Worm (Caenorhabditis elegans) whole organism, mixed stage, embryonic: Measurements from ENCODE around the gene tni-1.

Source experiments
- M03D4.4 ChIP-seq: sonication (generic microtip); optimal IDR thresholded peaks from 2 replicates; lab custom pipeline; 2017; ENCODE audit warnings: mild to moderate bottlenecking, missing genetic modification characterization, missing compliant biosample characterization
- ceh-83 ChIP-seq: fragments of 200-800 bp; sonication (Bioruptor generic); optimal IDR thresholded peaks from 2 replicates; lab custom pipeline; 2018; ENCODE audit warnings: mild to moderate bottlenecking, missing genetic modification characterization, missing compliant biosample characterization
- elt-3 ChIP-seq: fragments of 150-350 bp; optimal IDR thresholded peaks from 2 replicates; lab custom pipeline; 2014; ENCODE audit warnings: missing biosample characterization, missing genetic modification characterization
- flh-1 ChIP-seq: fragments of 200-800 bp; sonication (Bioruptor generic); optimal IDR thresholded peaks from 2 replicates; lab custom pipeline; 2018; ENCODE audit warnings: mild to moderate bottlenecking, missing genetic modification characterization, moderate library complexity, missing compliant biosample characterization
- hlh-1 ChIP-seq: fragments of 150-350 bp; optimal IDR thresholded peaks from 2 replicates; lab custom pipeline; 2014; ENCODE audit warnings: missing biosample characterization, missing genetic modification reagents, missing genetic modification characterization
- lsy-2 ChIP-seq: fragments of 150-350 bp; optimal IDR thresholded peaks from 2 replicates; lab custom pipeline; 2014; ENCODE audit warnings: missing biosample characterization, missing genetic modification characterization
- nhr-12 ChIP-seq: fragments of 150-350 bp; optimal IDR thresholded peaks from 2 replicates; lab custom pipeline; 2014; ENCODE audit warnings: missing biosample characterization, missing genetic modification characterization
- nhr-237 ChIP-seq: fragments of 150-350 bp; optimal IDR thresholded peaks from 2 replicates; lab custom pipeline; 2014; ENCODE audit warnings: missing biosample characterization, missing genetic modification characterization
- nhr-28 ChIP-seq: fragments of 150-350 bp; optimal IDR thresholded peaks from 2 replicates; lab custom pipeline; 2014; ENCODE audit warnings: missing biosample characterization, missing genetic modification characterization
- nhr-76 ChIP-seq: sonication (generic microtip); optimal IDR thresholded peaks from 2 replicates; lab custom pipeline; 2017; ENCODE audit warnings: missing biosample characterization, missing genetic modification characterization
- unc-39 ChIP-seq: fragments of 150-350 bp; optimal IDR thresholded peaks from 2 replicates; lab custom pipeline; 2014; ENCODE audit warnings: missing biosample characterization, missing genetic modification characterization
- ztf-11 ChIP-seq: fragments of 150-350 bp; optimal IDR thresholded peaks from 2 replicates; lab custom pipeline; 2014; ENCODE audit warnings: missing biosample characterization, missing genetic modification characterization

DNA sequence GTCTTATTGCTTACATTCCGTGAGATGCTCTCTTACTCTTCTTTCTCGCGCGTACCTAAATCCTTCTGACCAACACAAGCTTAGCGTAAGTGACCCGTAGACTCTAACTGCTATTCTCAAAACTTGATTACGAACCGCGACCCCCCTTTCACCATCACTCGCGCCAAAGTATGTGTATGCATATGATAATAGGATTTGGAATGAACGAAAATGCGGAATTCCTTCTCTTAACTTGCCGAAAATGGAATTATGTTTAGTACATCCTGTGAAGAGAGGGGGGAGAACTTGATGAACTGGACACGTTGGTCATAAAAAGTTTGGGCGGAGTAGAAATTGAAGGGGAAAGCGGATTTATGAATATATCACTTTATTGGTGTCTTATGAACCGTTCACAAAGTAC lies 9.6 kb upstream of the tni-1 start:
- TF ChIP-seq nhr-28 (tag; lab: Kevin White, UChicago) (no peak), nhr-237 (no peak), hlh-1 (tag; lab: Kevin White, UChicago) (no peak), lsy-2 (tag; lab: Kevin White, UChicago) (no peak), M03D4.4 (tag; lab: Kevin White, UChicago) (no peak), nhr-76 (tag; lab: Kevin White, UChicago) (no peak), nhr-12 (no peak), unc-39 (tag; lab: Kevin White, UChicago) (no peak), ceh-83 (GFP tag; lab: Kevin White, UChicago) (no peak), ztf-11 (tag; lab: Kevin White, UChicago) (no peak), flh-1 (GFP tag; lab: Kevin White, UChicago) (no peak), elt-3 (tag; lab: Kevin White, UChicago) (no peak)
